Worm (Caenorhabditis elegans): ENCODE measurements around the gene F49E8.6.
A peak's percentile ranks its signal among the peaks of the same experiment; 100 is the strongest.

F49E8.6 gene

DNA sequence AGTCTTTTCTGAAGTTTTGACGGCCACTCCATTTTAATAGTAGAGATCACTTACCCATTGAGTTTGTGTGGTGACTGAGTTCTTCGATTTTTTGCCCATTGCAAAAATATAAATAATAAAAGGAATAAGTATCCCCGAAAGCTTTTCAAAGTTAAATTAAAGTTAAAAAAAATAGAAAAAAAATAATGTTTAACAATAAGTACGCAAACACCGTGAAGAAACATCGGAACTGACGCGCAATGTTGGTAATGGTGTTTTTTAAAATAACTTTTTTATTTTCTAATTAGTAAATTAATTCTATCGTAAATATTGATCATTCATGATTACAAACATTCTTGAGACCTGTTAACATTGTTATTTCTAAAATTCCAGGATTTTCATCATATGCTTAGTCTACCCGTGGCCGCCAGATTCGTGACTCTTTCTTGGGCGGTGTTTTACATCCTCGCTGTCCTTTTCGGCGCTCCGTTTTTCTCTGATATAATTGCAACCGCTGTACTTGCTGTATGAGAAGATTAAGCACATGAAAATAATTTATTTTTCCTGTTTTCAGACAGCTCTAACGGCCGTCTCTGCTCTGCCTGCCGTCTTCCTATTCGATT is 1.9 kb upstream of the F49E8.6 start, which contains the start of the genes F49E8.7, F49E8.8 and nprl-2:
Gene F49E8.7, minus strand, starts transcription at position 101 of the 602 bp plus-strand sequence.
Gene F49E8.8, plus strand, starts transcription at position 373 of the 602 bp plus-strand sequence.
Gene nprl-2, plus strand, starts transcription at position 552 of the 602 bp plus-strand sequence.
- TF ChIP-seq Y105C5A.15 (GFP tag; IDR thresholded peaks at IDR 0.05) (no peak), zfp-3 (GFP tag; conservative IDR thresholded peaks at IDR 0.05) (no peak), daf-8 (GFP tag; IDR thresholded peaks at IDR 0.05) (no peak), dve-1 (tag; optimal IDR thresholded peaks at IDR 0.05; ENCODE audit: insufficient read depth) (no peak), F37D6.2 (tag; optimal IDR thresholded peaks at IDR 0.05) (no peak), spr-1 (tag; optimal IDR thresholded peaks at IDR 0.05) (no peak), aha-1 (tag) (no peak)

DNA sequence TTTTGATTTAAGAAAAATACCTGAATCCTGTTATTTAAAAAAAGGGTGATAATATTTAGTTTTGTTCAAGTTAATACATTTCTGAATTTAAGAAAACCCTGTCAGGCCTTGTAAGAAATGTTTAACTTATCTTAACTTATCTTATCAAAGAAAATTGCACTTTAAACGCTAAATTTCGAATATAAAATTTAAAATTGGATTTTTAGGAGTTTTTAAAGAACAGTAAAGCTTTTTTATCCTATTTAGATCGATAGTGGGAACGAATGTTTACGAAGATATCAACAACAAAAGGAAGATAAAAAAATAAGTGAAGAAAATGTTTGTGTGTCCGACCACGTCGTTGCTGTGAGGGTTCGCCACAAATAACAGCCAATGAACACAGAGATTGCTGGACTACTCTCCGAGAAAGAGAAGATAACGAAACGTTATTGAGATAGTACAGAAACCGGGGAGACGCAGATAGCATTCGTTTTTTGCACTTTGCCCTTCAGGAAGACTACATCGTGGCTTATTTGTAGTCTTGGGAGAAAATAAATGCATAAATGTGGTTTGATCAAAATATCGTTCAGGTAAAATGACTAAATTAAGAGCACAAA is 1.4 kb downstream of the F49E8.6 start, which contains the start of gene dif-1:
Gene dif-1, minus strand, starts transcription at position 51 of the 596 bp plus-strand sequence.
- TF ChIP-seq dmd-6 (GFP tag; IDR thresholded peaks at IDR 0.05), result peak; percentile 63
- TF ChIP-seq mes-2 (tag; optimal IDR thresholded peaks at IDR 0.05; ENCODE audit: poor library complexity, severe bottlenecking), result peak; percentile 52
- TF ChIP-seq lsy-2 (tag; optimal IDR thresholded peaks at IDR 0.05), result peak in 1 of 2 experiments; percentile 40
- TF ChIP-seq php-3 (GFP tag; IDR thresholded peaks at IDR 0.05), result 0 out of 2 replicates have a peak, but pooled peaks have one; percentile 9
- TF ChIP-seq lin-39 (tag; optimal IDR thresholded peaks at IDR 0.05), result no peak
- peak; percentile 9 for TF ChIP-seq rbr-2 (tag; optimal IDR thresholded peaks at IDR 0.05)
- TF ChIP-seq ces-1 (GFP tag; optimal IDR thresholded peaks at IDR 0.05), result no peak
- TF ChIP-seq hlh-30 (tag; optimal IDR thresholded peaks at IDR 0.05; ENCODE audit: insufficient read depth), result peak; percentile 27
- peak in 1 of 2 experiments; percentile 33 for TF ChIP-seq mdl-1 (tag; optimal IDR thresholded peaks at IDR 0.05)
- peak; percentile 67 for TF ChIP-seq nhr-11 (tag; optimal IDR thresholded peaks at IDR 0.05)
- peak; percentile 66 for TF ChIP-seq nhr-77 (tag; optimal IDR thresholded peaks at IDR 0.05)
- TF ChIP-seq daf-8 (GFP tag; IDR thresholded peaks at IDR 0.05), result no peak
- TF ChIP-seq pqm-1 (tag; optimal IDR thresholded peaks at IDR 0.05), result peak; percentile 58
- TF ChIP-seq nhr-48 (tag; optimal IDR thresholded peaks at IDR 0.05), result peak; percentile 0
- peak; percentile 48 for TF ChIP-seq lin-38 (GFP tag; IDR thresholded peaks at IDR 0.05)
- no peak for TF ChIP-seq R02D3.7 (tag; optimal IDR thresholded peaks at IDR 0.05)
- peak; percentile 66 for TF ChIP-seq mep-1 (tag; optimal IDR thresholded peaks at IDR 0.05)
- TF ChIP-seq mxl-3 (GFP tag; optimal IDR thresholded peaks at IDR 0.05), result peak; percentile 44
- no peak for TF ChIP-seq vab-7 (GFP tag; IDR thresholded peaks at IDR 0.05)
- peak; percentile 2 for TF ChIP-seq nhr-10 (tag; optimal IDR thresholded peaks at IDR 0.05)
- TF ChIP-seq lin-13 (GFP tag; optimal IDR thresholded peaks at IDR 0.05), result peak; percentile 31
- TF ChIP-seq dve-1 (tag; optimal IDR thresholded peaks at IDR 0.05; ENCODE audit: insufficient read depth), result peak; percentile 80
- no peak for TF ChIP-seq lin-29 (GFP tag; IDR thresholded peaks at IDR 0.05)
- peak; percentile 73 for TF ChIP-seq hlh-11 (tag; optimal IDR thresholded peaks at IDR 0.05)
- TF ChIP-seq daf-16 (GFP tag; optimal IDR thresholded peaks at IDR 0.05), result peak in 1 of 2 experiments; percentile 78
- peak; percentile 92 for TF ChIP-seq daf-16 (tag; optimal IDR thresholded peaks at IDR 0.05)
- TF ChIP-seq unc-62 (GFP tag; optimal IDR thresholded peaks at IDR 0.05 in 1 of 2), result peak in 1 of 2 experiments; percentile 89
- no peak for TF ChIP-seq unc-62 (tag; optimal IDR thresholded peaks at IDR 0.05)
- peak; percentile 45 for TF ChIP-seq ama-1 (optimal IDR thresholded peaks at IDR 0.05)
- TF ChIP-seq tra-1 (GFP tag; IDR thresholded peaks at IDR 0.05), result no peak
- TF ChIP-seq nhr-28 (tag; optimal IDR thresholded peaks at IDR 0.05), result peak; percentile 96
- peak; percentile 69 for TF ChIP-seq T20F7.1 (GFP tag; optimal IDR thresholded peaks at IDR 0.05)
- TF ChIP-seq ceh-28 (tag; optimal IDR thresholded peaks at IDR 0.05), result no peak
- TF ChIP-seq pha-4 (GFP tag; IDR thresholded peaks at IDR 0.05), result no peak
- TF ChIP-seq pha-4 (tag; optimal IDR thresholded peaks at IDR 0.05), result peak; percentile 29
